Worm (Caenorhabditis elegans): ENCODE results near the gene C37E2.3.

C37E2.3 gene

DNA sequence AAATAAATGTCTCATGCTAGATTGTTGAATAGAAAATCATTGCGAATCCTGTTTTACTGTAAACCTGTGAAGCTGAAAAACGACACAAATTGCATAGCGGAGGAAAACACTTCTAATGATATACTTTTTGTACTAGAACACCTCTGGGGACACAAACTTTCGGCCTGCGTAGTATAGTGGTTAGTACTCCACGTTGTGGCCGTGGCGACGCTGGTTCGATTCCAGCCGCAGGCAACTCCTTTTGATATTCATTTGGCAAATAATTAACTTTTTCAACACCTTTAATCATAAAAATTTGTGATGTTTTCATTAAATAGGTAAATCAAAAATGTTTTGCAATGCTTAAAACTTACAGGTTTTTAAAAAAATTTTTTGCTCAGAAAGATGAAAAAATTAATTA lies 45.4 kb upstream of the C37E2.3 start (continued):
- peak; percentile 56 for TF ChIP-seq F23B12.7 (tag; optimal IDR thresholded peaks at IDR 0.05; ENCODE audit: insufficient read depth)
- no peak for TF ChIP-seq mxl-1 (tag; optimal IDR thresholded peaks at IDR 0.05)
- no peak for TF ChIP-seq F37B4.10 (GFP tag; IDR thresholded peaks at IDR 0.05)
- TF ChIP-seq ceh-27 (GFP tag; optimal IDR thresholded peaks at IDR 0.05): no peak
- no peak for TF ChIP-seq tbx-9 (tag; optimal IDR thresholded peaks at IDR 0.05; ENCODE audit: borderline replicate concordance)
- TF ChIP-seq ZK185.1 (tag; optimal IDR thresholded peaks at IDR 0.05; ENCODE audit: poor library complexity, severe bottlenecking): no peak
- TF ChIP-seq ztf-18 (tag; optimal IDR thresholded peaks at IDR 0.05): no peak
- no peak for TF ChIP-seq athp-1 (tag; optimal IDR thresholded peaks at IDR 0.05)
- TF ChIP-seq ztf-6 (GFP tag; IDR thresholded peaks at IDR 0.05): no peak
- TF ChIP-seq somi-1 (GFP tag; optimal IDR thresholded peaks at IDR 0.05): no peak
- no peak for TF ChIP-seq mcd-1 (GFP tag; IDR thresholded peaks at IDR 0.05)
- no peak for TF ChIP-seq attf-3 (GFP tag; conservative IDR thresholded peaks at IDR 0.05)
- peak; percentile 92 for TF ChIP-seq tbp1 (GFP tag; optimal IDR thresholded peaks at IDR 0.05)
- TF ChIP-seq nhr-80 (tag; optimal IDR thresholded peaks at IDR 0.05): no peak
- TF ChIP-seq hlh-26 (GFP tag; conservative IDR thresholded peaks at IDR 0.05): no peak
- no peak for TF ChIP-seq zim-3 (tag; optimal IDR thresholded peaks at IDR 0.05)
- TF ChIP-seq ceh-100 (GFP tag; IDR thresholded peaks at IDR 0.05): no peak
- no peak for TF ChIP-seq gei-17 (GFP tag; optimal IDR thresholded peaks at IDR 0.05)
- TF ChIP-seq snpc-1.1 (tag; optimal IDR thresholded peaks at IDR 0.05; ENCODE audit: insufficient read depth): no peak
- TF ChIP-seq akir-1 (GFP tag; optimal IDR thresholded peaks at IDR 0.05): no peak
- TF ChIP-seq Y53G8AR.9 (GFP tag; conservative IDR thresholded peaks at IDR 0.05): no peak
- no peak for TF ChIP-seq lin-54 (GFP tag; optimal IDR thresholded peaks at IDR 0.05)
- TF ChIP-seq snpc-3.4 (tag; optimal IDR thresholded peaks at IDR 0.05): peak; percentile 7
- peak; percentile 24 for TF ChIP-seq die-1 (tag; optimal IDR thresholded peaks at IDR 0.05)
- TF ChIP-seq nfyb-1 (GFP tag; IDR thresholded peaks at IDR 0.05): peak; percentile 75; the same call in 1 of the 2 replicates
- no peak for TF ChIP-seq egrh-3 (GFP tag; IDR thresholded peaks at IDR 0.05)
- TF ChIP-seq aptf-2 (GFP tag; conservative IDR thresholded peaks at IDR 0.05): no peak
- TF ChIP-seq chd-7 (tag; optimal IDR thresholded peaks at IDR 0.05): no peak
- TF ChIP-seq unc-130 (GFP tag; optimal IDR thresholded peaks at IDR 0.05): no peak
- TF ChIP-seq atf-7 (tag; optimal IDR thresholded peaks at IDR 0.05): no peak
- no peak for TF ChIP-seq xnd-1 (tag; optimal IDR thresholded peaks at IDR 0.05)
- no peak for TF ChIP-seq K11D2.4 (GFP tag; IDR thresholded peaks at IDR 0.05)
- TF ChIP-seq dox-1 (GFP tag; IDR thresholded peaks at IDR 0.05): peak; percentile 62
- TF ChIP-seq C17E4.6 (GFP tag; IDR thresholded peaks at IDR 0.05): no peak
- no peak for TF ChIP-seq lsy-27 (tag; optimal IDR thresholded peaks at IDR 0.05; ENCODE audit: borderline replicate concordance, insufficient read depth)
- no peak for TF ChIP-seq mes-4 (tag; optimal IDR thresholded peaks at IDR 0.05)
- TF ChIP-seq sptf-2 (GFP tag; optimal IDR thresholded peaks at IDR 0.05): no peak
- no peak for TF ChIP-seq ceh-40 (GFP tag; IDR thresholded peaks at IDR 0.05)
- peak; percentile 69 for TF ChIP-seq B0261.1 (tag; optimal IDR thresholded peaks at IDR 0.05)
- TF ChIP-seq tlf-1 (GFP tag; optimal IDR thresholded peaks at IDR 0.05): no peak
- 0 out of 2 replicates have a peak, but pooled peaks have one; percentile 50 for TF ChIP-seq attf-6 (GFP tag; IDR thresholded peaks at IDR 0.05)
- no peak for TF ChIP-seq ets-4 (GFP tag; optimal IDR thresholded peaks at IDR 0.05)
- no peak for TF ChIP-seq snpc-4 (GFP tag; optimal IDR thresholded peaks at IDR 0.05)
- peak in 2 of 4 experiments; percentile 12 to 57 for TF ChIP-seq snpc-4 (tag; optimal IDR thresholded peaks at IDR 0.05)
- no peak for TF ChIP-seq T26A5.8 (tag; optimal IDR thresholded peaks at IDR 0.05)
- TF ChIP-seq bed-1 (GFP tag; IDR thresholded peaks at IDR 0.05): no peak
- 0 out of 2 replicates have a peak, but pooled peaks have one; percentile 64 for TF ChIP-seq Y56A3A.18 (GFP tag; IDR thresholded peaks at IDR 0.05)
- TF ChIP-seq rec-8 (tag; optimal IDR thresholded peaks at IDR 0.05): peak in 1 of 2 experiments; percentile 0
- TF ChIP-seq F10E7.11 (tag; optimal IDR thresholded peaks at IDR 0.05): no peak

Data from whole organism, young adult.